Worm (Caenorhabditis elegans): ENCODE data around the gene cubn-1.

The cubn-1 gene

DNA sequence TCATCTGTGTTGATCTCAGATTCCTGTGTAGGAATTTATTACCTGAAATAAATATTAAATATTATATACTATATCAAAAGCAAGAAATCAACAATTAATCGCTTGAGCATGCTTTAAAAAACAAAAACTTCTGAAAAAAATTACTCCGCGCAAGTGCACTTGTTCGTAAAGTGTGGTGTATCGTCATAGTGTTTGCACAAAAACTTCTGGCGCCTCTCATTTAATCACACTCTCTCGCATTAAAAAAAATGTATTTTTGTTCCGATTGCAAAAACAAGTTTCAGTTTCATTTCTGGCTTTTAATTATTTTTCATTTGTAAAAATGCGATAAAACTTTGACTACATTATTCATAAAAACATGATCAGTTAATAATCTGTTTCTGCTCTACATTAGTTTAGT is 12.0 kb upstream of the cubn-1 start, which contains the start of the genes C14C10.10 and ril-2:
Gene C14C10.10, minus strand, starts transcription at position 19 of the 400 bp plus-strand sequence.
Gene ril-2, minus strand, starts transcription at position 48 of the 400 bp plus-strand sequence.
- TF ChIP-seq elt-2 (tag; optimal IDR thresholded peaks at IDR 0.05) = no peak
- TF ChIP-seq nfya-1 (tag; optimal IDR thresholded peaks at IDR 0.05; ENCODE audit: insufficient read depth) = peak; percentile 34

DNA sequence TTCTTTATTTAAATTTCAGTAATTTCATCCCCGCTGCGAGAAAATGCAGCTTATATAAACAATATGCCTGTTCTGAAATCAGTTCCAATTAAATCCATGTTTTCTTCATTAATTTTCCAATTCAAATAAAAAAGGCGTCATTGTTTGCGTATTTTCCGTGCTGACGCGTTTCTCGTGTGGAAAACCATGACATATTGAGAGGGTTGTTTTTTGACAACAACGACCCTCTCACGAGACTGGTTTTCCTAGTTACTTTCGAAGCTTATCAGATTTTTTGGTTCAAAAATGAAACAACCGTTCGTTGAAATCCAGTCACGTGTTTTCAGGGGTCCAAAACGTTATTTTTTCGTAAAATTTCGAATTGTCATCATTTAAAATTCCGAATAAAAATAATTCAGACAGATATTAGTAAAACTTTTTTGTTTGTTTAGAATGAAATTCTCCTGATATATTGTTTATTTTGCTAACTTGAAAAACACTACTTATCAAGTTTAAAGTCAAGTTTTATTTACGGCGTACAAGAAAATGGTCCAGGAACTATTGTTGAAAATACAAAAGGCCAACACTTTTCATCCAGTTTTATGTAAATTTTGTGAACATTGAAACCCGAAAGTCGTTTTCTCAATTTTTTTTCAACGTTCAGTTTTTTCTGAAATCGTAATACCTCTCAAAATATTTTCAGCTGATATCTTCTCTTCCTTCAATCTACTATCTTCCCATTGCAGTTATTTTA is 11.5 kb upstream of the cubn-1 start, which contains the start of gene C14C10.5:
Gene C14C10.5, plus strand, starts transcription at position 683 of the 733 bp plus-strand sequence.
- peak; percentile 16 for TF ChIP-seq elt-2 (tag; optimal IDR thresholded peaks at IDR 0.05)
- TF ChIP-seq hmg-11 (tag; optimal IDR thresholded peaks at IDR 0.05) = peak; percentile 27
- TF ChIP-seq pha-4 (tag; optimal IDR thresholded peaks at IDR 0.05) = peak; percentile 55
- TF ChIP-seq nhr-12 (tag; optimal IDR thresholded peaks at IDR 0.05) = no peak

DNA sequence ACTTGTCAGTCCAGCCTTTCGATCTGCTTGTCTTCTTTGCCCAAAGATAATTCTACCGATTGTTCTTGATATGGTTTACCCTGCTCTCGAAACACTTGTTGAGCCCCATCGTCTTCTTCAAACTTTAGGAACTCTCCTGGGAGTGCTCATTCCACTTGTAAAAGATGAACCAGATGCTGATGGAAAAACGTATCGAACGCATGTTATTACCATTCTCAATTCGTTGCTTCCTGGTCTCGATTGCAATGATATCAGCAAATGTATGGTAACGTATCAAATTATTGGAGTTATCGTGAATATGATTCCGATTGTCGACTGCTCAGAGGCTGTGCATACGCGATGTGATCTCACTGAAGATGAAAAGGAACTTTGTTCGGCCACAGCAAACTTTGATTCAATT is 9.3 kb upstream of the cubn-1 start:
- no peak for TF ChIP-seq ceh-28 (tag; optimal IDR thresholded peaks at IDR 0.05)
- TF ChIP-seq skn-1 (tag; optimal IDR thresholded peaks at IDR 0.05) = no peak

DNA sequence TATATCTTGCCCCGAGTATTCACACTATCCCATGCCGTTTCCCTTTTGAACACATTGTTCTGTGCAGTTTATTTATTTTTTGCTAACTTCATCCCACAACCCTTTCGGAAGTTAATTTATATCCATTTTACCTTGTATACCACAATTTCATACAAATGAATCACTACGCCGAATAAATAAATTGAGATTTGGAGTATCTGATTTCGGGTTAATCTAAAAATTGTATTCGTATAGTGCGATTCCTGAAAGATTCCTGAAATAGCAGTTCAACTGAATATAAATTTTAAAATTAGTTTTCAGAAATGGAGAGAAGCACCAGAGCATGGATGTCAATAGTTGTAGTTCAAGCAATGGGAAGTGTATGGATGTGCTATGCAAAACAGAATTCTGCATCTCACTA is 4.0 kb upstream of the cubn-1 start, which contains the start of gene erg-28:
Gene erg-28, plus strand, starts transcription at position 301 of the 400 bp plus-strand sequence.
- TF ChIP-seq nhr-76 (tag; optimal IDR thresholded peaks at IDR 0.05) = no peak
- TF ChIP-seq pqm-1 (tag; optimal IDR thresholded peaks at IDR 0.05) = no peak
- TF ChIP-seq nhr-237 (tag; optimal IDR thresholded peaks at IDR 0.05) = no peak
- TF ChIP-seq zag-1 (tag; optimal IDR thresholded peaks at IDR 0.05) = no peak
- no peak for TF ChIP-seq ceh-16 (tag; optimal IDR thresholded peaks at IDR 0.05)
- TF ChIP-seq R02D3.7 (tag; optimal IDR thresholded peaks at IDR 0.05) = no peak
- no peak for TF ChIP-seq aly-2 (tag; optimal IDR thresholded peaks at IDR 0.05)
- no peak for TF ChIP-seq jun-1 (tag; optimal IDR thresholded peaks at IDR 0.05)
- TF ChIP-seq nfya-1 (tag; optimal IDR thresholded peaks at IDR 0.05; ENCODE audit: insufficient read depth) = no peak
- no peak for TF ChIP-seq hmg-11 (tag; optimal IDR thresholded peaks at IDR 0.05)
- TF ChIP-seq daf-12 (tag; optimal IDR thresholded peaks at IDR 0.05) = no peak
- no peak for TF ChIP-seq nhr-12 (tag; optimal IDR thresholded peaks at IDR 0.05)
- TF ChIP-seq eor-1 (tag; optimal IDR thresholded peaks at IDR 0.05) = no peak
- no peak for TF ChIP-seq nhr-23 (tag; optimal IDR thresholded peaks at IDR 0.05)

DNA sequence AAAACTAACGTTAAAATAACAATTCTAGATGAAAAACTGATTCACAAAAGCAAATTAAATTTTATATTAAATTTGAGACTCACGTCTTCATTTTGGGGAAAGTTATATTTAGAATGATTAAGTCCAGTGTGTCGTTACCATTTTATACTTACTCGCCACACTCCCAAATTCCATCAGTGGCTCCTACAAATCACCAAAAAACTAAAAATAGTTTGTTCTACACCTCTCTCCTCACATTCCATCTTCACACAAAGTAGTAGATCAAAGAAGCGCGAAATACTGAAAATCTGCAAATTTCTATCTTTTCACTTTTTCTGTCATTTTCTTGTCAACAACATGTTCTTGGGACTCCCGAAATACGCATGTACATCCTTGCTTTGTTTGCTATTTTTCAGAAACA is 2.3 kb upstream of the cubn-1 start, which contains the start of gene ZC116.5:
Gene ZC116.5, minus strand, starts transcription at position 101 of the 400 bp plus-strand sequence.
- TF ChIP-seq hmg-11 (tag; optimal IDR thresholded peaks at IDR 0.05) = no peak
- no peak for TF ChIP-seq ZK546.5 (tag; optimal IDR thresholded peaks at IDR 0.05)
- TF ChIP-seq nhr-67 (tag; optimal IDR thresholded peaks at IDR 0.05) = no peak
- no peak for TF ChIP-seq nhr-25 (tag; optimal IDR thresholded peaks at IDR 0.05)
- TF ChIP-seq zag-1 (tag; optimal IDR thresholded peaks at IDR 0.05) = no peak
- no peak for TF ChIP-seq unc-39 (tag; optimal IDR thresholded peaks at IDR 0.05)
- TF ChIP-seq ceh-82 (tag; optimal IDR thresholded peaks at IDR 0.05) = no peak
- TF ChIP-seq nhr-28 (tag; optimal IDR thresholded peaks at IDR 0.05) = no peak
- TF ChIP-seq mdl-1 (tag; optimal IDR thresholded peaks at IDR 0.05) = no peak
- no peak for TF ChIP-seq nhr-237 (tag; optimal IDR thresholded peaks at IDR 0.05)
- TF ChIP-seq egl-5 (tag; optimal IDR thresholded peaks at IDR 0.05) = no peak
- TF ChIP-seq fkh-10 (GFP tag; optimal IDR thresholded peaks at IDR 0.05) = no peak
- TF ChIP-seq pha-4 (tag; optimal IDR thresholded peaks at IDR 0.05) = no peak
- no peak for TF ChIP-seq daf-12 (tag; optimal IDR thresholded peaks at IDR 0.05)

DNA sequence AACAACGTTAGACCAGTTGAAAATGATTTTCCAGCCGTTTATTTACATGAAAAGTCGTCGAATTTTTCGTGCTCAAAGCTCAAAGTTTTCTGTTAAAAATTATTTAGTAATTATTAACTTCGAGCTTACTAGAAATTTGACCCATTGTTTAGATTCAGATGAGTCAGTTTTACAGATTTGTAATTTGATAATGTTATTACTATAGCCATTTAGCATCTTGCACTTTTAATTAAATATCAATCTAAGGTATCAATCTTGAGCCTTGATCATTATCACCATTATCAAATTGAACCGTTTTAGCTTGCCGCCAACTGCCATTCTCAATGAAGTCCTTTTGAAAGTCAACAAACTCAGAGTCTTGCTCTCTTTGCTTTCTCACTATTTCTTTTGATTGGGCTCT is 1.6 kb upstream of the cubn-1 start, which contains the start of gene ZC116.1:
Gene ZC116.1, plus strand, starts transcription at position 301 of the 400 bp plus-strand sequence.
- TF ChIP-seq R02D3.7 (tag; optimal IDR thresholded peaks at IDR 0.05) (no peak), fkh-2 (tag; optimal IDR thresholded peaks at IDR 0.05) (no peak), egl-5 (tag; optimal IDR thresholded peaks at IDR 0.05) (no peak), pha-4 (tag; optimal IDR thresholded peaks at IDR 0.05) (no peak), eor-1 (tag; optimal IDR thresholded peaks at IDR 0.05) (no peak), fos-1 (tag; optimal IDR thresholded peaks at IDR 0.05) (no peak), nhr-67 (tag; optimal IDR thresholded peaks at IDR 0.05) (no peak), nhr-23 (tag; optimal IDR thresholded peaks at IDR 0.05) (no peak), ama-1 (optimal IDR thresholded peaks at IDR 0.05) (no peak), aly-2 (tag; optimal IDR thresholded peaks at IDR 0.05) (no peak), nhr-237 (tag; optimal IDR thresholded peaks at IDR 0.05) (no peak), sea-2 (GFP tag; optimal IDR thresholded peaks at IDR 0.05) (no peak)
